Fruit fly (Drosophila melanogaster) whole organism, pupa: ENCODE data around the gene Atac3.

Experiments used
- CG13204 ChIP-seq: fragments of 200-800 bp; sonication (Bioruptor generic); optimal IDR thresholded peaks from 2 replicates; lab custom pipeline; 2018; ENCODE audit warnings: missing biosample characterization, mild to moderate bottlenecking, missing genetic modification characterization, moderate library complexity
- CG17806 ChIP-seq: fragments of 200-800 bp; sonication (Bioruptor generic); optimal IDR thresholded peaks from 2 replicates; lab custom pipeline; 2018; ENCODE audit warnings: missing biosample characterization, mild to moderate bottlenecking, missing genetic modification characterization, moderate library complexity
- CG32121 ChIP-seq: fragments of 200-800 bp; sonication (Bioruptor generic); IDR thresholded peaks from 2 replicates; pipeline ENCODE4 v1.3.6; 2022; ENCODE audit warnings: missing biosample characterization, missing genetic modification characterization
- CG34367 ChIP-seq: fragments of 200-800 bp; sonication (Bioruptor generic); optimal IDR thresholded peaks from 2 replicates; lab custom pipeline; 2018; ENCODE audit warnings: missing biosample characterization, mild to moderate bottlenecking, missing genetic modification characterization
- CG8159 ChIP-seq: fragments of 200-800 bp; sonication (Bioruptor generic); optimal IDR thresholded peaks from 3 replicates; lab custom pipeline; 2018; ENCODE audit warnings: missing biosample characterization, mild to moderate bottlenecking, missing genetic modification characterization, moderate library complexity
- CG9948 ChIP-seq: fragments of 200-800 bp; sonication (Bioruptor generic); optimal IDR thresholded peaks from 2 replicates; lab custom pipeline; 2018; ENCODE audit warnings: missing biosample characterization, mild to moderate bottlenecking, missing genetic modification characterization, moderate library complexity
- D1 ChIP-seq: fragments of 200-800 bp; sonication (Bioruptor generic); optimal IDR thresholded peaks from 2 replicates; lab custom pipeline; 2018; ENCODE audit warnings: missing biosample characterization, mild to moderate bottlenecking, missing genetic modification characterization, moderate library complexity
- gl ChIP-seq: fragments of 200-800 bp; sonication (Bioruptor generic); optimal IDR thresholded peaks from 2 replicates; lab custom pipeline; 2018; ENCODE audit warnings: missing biosample characterization, mild to moderate bottlenecking, missing genetic modification characterization
- rn ChIP-seq: fragments of 200-800 bp; sonication (Bioruptor generic); IDR thresholded peaks from 2 replicates; pipeline ENCODE4 v1.3.6; 2022; ENCODE audit warnings: missing biosample characterization, missing genetic modification characterization

DNA sequence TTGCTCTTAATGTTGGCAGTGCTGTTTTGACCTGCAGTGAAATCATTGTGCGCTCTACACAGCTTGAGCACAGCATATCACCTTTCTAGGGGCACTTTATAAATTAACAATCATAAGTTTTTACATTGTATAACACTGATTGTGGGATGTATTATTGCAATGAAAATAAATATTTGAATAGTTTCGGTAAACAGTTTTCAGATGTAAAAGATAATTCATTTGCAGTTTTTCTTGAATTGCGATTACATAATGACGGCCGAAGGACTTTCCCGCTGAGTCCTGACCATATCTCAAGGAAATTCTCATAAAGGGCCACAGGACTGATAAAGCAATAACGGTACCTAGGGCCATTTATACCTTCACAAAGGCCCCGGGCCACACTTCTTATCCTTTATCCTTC, 46.8 kb upstream of the Atac3 start:
- TF ChIP-seq CG8159, result no peak
- no peak for TF ChIP-seq D1 (tag; lab: Kevin White, UChicago)
- TF ChIP-seq gl, result no peak
- TF ChIP-seq CG13204 (GFP tag; lab: Kevin White, UChicago), result no peak
- TF ChIP-seq CG9948 (tag; lab: Kevin White, UChicago), result no peak
- TF ChIP-seq CG34367, result no peak
- TF ChIP-seq rn, result no peak
- no peak for TF ChIP-seq CG17806
- TF ChIP-seq CG32121 (GFP tag; lab: Robert Waterston, UW), result no peak
